Worm (Caenorhabditis elegans): ENCODE data around the gene CD4.1.

ce11 chrV:5579666-5580065 is 26.7 kb upstream of the CD4.1 start:
- no peak for TF ChIP-seq nhr-23 (tag; optimal IDR thresholded peaks at IDR 0.05)
- no peak for TF ChIP-seq ztf-11 (tag; optimal IDR thresholded peaks at IDR 0.05)
- no peak for TF ChIP-seq elt-1 (tag; optimal IDR thresholded peaks at IDR 0.05)
- TF ChIP-seq skn-1 (tag; optimal IDR thresholded peaks at IDR 0.05): no peak
- no peak for TF ChIP-seq ztf-4 (tag; optimal IDR thresholded peaks at IDR 0.05)
- no peak for TF ChIP-seq snpc-4 (tag; optimal IDR thresholded peaks at IDR 0.05)
- no peak for TF ChIP-seq unc-55 (GFP tag; optimal IDR thresholded peaks at IDR 0.05)
- TF ChIP-seq ceh-82 (tag; optimal IDR thresholded peaks at IDR 0.05): no peak
- no peak for TF ChIP-seq ama-1 (optimal IDR thresholded peaks at IDR 0.05)
- no peak for TF ChIP-seq zag-1 (tag; optimal IDR thresholded peaks at IDR 0.05)
- TF ChIP-seq lsy-2 (tag; optimal IDR thresholded peaks at IDR 0.05): no peak
